Fruit fly (Drosophila melanogaster) whole organism, embryonic: ENCODE results near the gene CG16736.

Source experiments
- Bgb ChIP-seq: fragments of 200-800 bp; sonication (Bioruptor generic); IDR thresholded peaks from 2 replicates; pipeline ENCODE4 v1.3.6; 2022; ENCODE audit warnings: missing biosample characterization, missing genetic modification characterization; ENCODE audit not compliant: partially characterized antibody
- Bteb2 ChIP-seq: fragments of 200-800 bp; sonication (Bioruptor generic); optimal IDR thresholded peaks from 2 replicates; lab custom pipeline; 2016; ENCODE audit warnings: missing biosample characterization, missing genetic modification characterization
- CG10431 ChIP-seq: fragments of 200-800 bp; sonication (Bioruptor generic); optimal IDR thresholded peaks from 3 replicates; lab custom pipeline; 2018; ENCODE audit warnings: missing biosample characterization, mild to moderate bottlenecking, missing genetic modification characterization
- CG10543 ChIP-seq: fragments of 200-800 bp; sonication (Bioruptor generic); optimal IDR thresholded peaks from 3 replicates; lab custom pipeline; 2017; ENCODE audit warnings: missing biosample characterization, mild to moderate bottlenecking, missing genetic modification characterization, moderate library complexity
- CG11560 ChIP-seq: fragments of 200-800 bp; sonication (Bioruptor generic); IDR thresholded peaks from 3 replicates; pipeline ENCODE4 v1.3.6; 2022; ENCODE audit warnings: missing biosample characterization, missing genetic modification characterization
- CG12236 ChIP-seq: fragments of 200-800 bp; sonication (Bioruptor generic); optimal IDR thresholded peaks from 2 replicates; lab custom pipeline; 2016; ENCODE audit warnings: missing biosample characterization, missing genetic modification characterization
- CG12659 ChIP-seq: fragments of 200-800 bp; sonication (Bioruptor generic); optimal IDR thresholded peaks from 3 replicates; lab custom pipeline; 2017; ENCODE audit warnings: mild to moderate bottlenecking, missing biosample characterization, missing genetic modification reagents, missing genetic modification characterization
- CG13123 ChIP-seq: fragments of 200-800 bp; sonication (Bioruptor generic); optimal IDR thresholded peaks from 2 replicates; lab custom pipeline; 2016; ENCODE audit warnings: missing biosample characterization, missing genetic modification characterization
- CG13296 ChIP-seq: fragments of 200-800 bp; sonication (Bioruptor generic); optimal IDR thresholded peaks from 3 replicates; lab custom pipeline; 2018; ENCODE audit warnings: missing biosample characterization, mild to moderate bottlenecking, missing genetic modification characterization
- CG14710 ChIP-seq: fragments of 200-800 bp; sonication (Bioruptor generic); optimal IDR thresholded peaks from 3 replicates; lab custom pipeline; 2019; ENCODE audit warnings: missing biosample characterization, mild to moderate bottlenecking, missing genetic modification characterization, moderate library complexity
- CG15011 ChIP-seq: fragments of 200-800 bp; sonication (Bioruptor generic); optimal IDR thresholded peaks from 3 replicates; lab custom pipeline; 2018; ENCODE audit warnings: missing biosample characterization, mild to moderate bottlenecking, missing genetic modification characterization
- CG1647 ChIP-seq: fragments of 200-800 bp; sonication (Bioruptor generic); optimal IDR thresholded peaks from 3 replicates; lab custom pipeline; 2016; ENCODE audit warnings: missing biosample characterization, missing genetic modification characterization
- CG16815 ChIP-seq: fragments of 200-800 bp; sonication (Bioruptor generic); optimal IDR thresholded peaks from 3 replicates; lab custom pipeline; 2017; ENCODE audit warnings: missing biosample characterization, mild to moderate bottlenecking, missing genetic modification characterization
- CG17359 ChIP-seq: fragments of 200-800 bp; sonication (Bioruptor generic); optimal IDR thresholded peaks from 3 replicates; lab custom pipeline; 2018; ENCODE audit warnings: missing biosample characterization, mild to moderate bottlenecking, missing genetic modification characterization, moderate library complexity
- CG18599 ChIP-seq: fragments of 200-800 bp; sonication (Bioruptor generic); optimal IDR thresholded peaks from 3 replicates; lab custom pipeline; 2017; ENCODE audit warnings: missing biosample characterization, missing genetic modification characterization, mild to moderate bottlenecking, moderate library complexity, missing genetic modification reagents
- CG18619 ChIP-seq: fragments of 200-800 bp; sonication (Bioruptor generic); optimal IDR thresholded peaks from 3 replicates; lab custom pipeline; 2017; ENCODE audit warnings: missing biosample characterization, mild to moderate bottlenecking, missing genetic modification characterization
- CG31224 ChIP-seq: fragments of 200-800 bp; sonication (Bioruptor generic); IDR thresholded peaks from 2 replicates; pipeline ENCODE4 v1.3.6; 2022; ENCODE audit warnings: missing biosample characterization, missing genetic modification characterization
- CG31388 ChIP-seq: fragments of 200-800 bp; sonication (Bioruptor generic); optimal IDR thresholded peaks from 2 replicates; lab custom pipeline; 2016; ENCODE audit warnings: missing biosample characterization, missing genetic modification characterization
- CG32767 ChIP-seq: fragments of 200-800 bp; sonication (Bioruptor generic); IDR thresholded peaks from 2 replicates; pipeline ENCODE4 v1.3.6; 2022; ENCODE audit warnings: missing biosample characterization, missing genetic modification characterization
- CG33557 ChIP-seq: fragments of 200-800 bp; sonication (Bioruptor generic); optimal IDR thresholded peaks from 2 replicates; lab custom pipeline; 2019; ENCODE audit warnings: missing biosample characterization, mild to moderate bottlenecking, missing genetic modification characterization, moderate library complexity
- CG34224 ChIP-seq: fragments of 200-800 bp; sonication (Bioruptor generic); IDR thresholded peaks from 3 replicates; pipeline ENCODE4 v1.3.6; 2022; ENCODE audit warnings: missing biosample characterization, missing genetic modification characterization; ENCODE audit not compliant: partially characterized antibody
- CG4404 ChIP-seq: fragments of 200-800 bp; sonication (Bioruptor generic); IDR thresholded peaks from 2 replicates; pipeline ENCODE4 v1.3.6; 2022; ENCODE audit warnings: missing biosample characterization, missing genetic modification characterization
- CG6813 ChIP-seq: fragments of 200-800 bp; sonication (Bioruptor generic); optimal IDR thresholded peaks from 2 replicates; lab custom pipeline; 2017; ENCODE audit warnings: missing biosample characterization, missing genetic modification characterization, mild to moderate bottlenecking, moderate library complexity, missing genetic modification reagents
- CG6854 ChIP-seq: fragments of 200-800 bp; sonication (Bioruptor generic); optimal IDR thresholded peaks from 3 replicates; lab custom pipeline; 2017; ENCODE audit warnings: missing biosample characterization, mild to moderate bottlenecking, missing genetic modification characterization
- CG8765 ChIP-seq: fragments of 200-800 bp; sonication (Bioruptor generic); IDR thresholded peaks from 2 replicates; pipeline ENCODE4 v1.3.6; 2022; ENCODE audit warnings: missing biosample characterization, missing genetic modification characterization
- CG9797 ChIP-seq: fragments of 200-800 bp; sonication (Bioruptor generic); optimal IDR thresholded peaks from 3 replicates; lab custom pipeline; 2018; ENCODE audit warnings: missing biosample characterization, mild to moderate bottlenecking, missing genetic modification characterization
- CTCF ChIP-seq: fragments of 200-800 bp; sonication (Bioruptor generic); optimal IDR thresholded peaks from 2 replicates; lab custom pipeline; 2017; ENCODE audit warnings: missing biosample characterization, mild to moderate bottlenecking, missing genetic modification characterization, moderate library complexity
- Dad ChIP-seq: fragments of 200-800 bp; sonication (Bioruptor generic); optimal IDR thresholded peaks from 3 replicates; lab custom pipeline; 2016; ENCODE audit warnings: missing biosample characterization, missing genetic modification characterization
- HmgD ChIP-seq: fragments of 200-800 bp; sonication (Bioruptor generic); optimal IDR thresholded peaks from 3 replicates; lab custom pipeline; 2016; ENCODE audit warnings: missing biosample characterization, missing genetic modification characterization
- Jarid2 ChIP-seq: fragments of 200-800 bp; sonication (Bioruptor generic); optimal IDR thresholded peaks from 3 replicates; lab custom pipeline; 2017; ENCODE audit warnings: mild to moderate bottlenecking, missing biosample characterization, missing genetic modification reagents, missing genetic modification characterization
- Mad ChIP-seq: fragments of 200-800 bp; sonication (Bioruptor generic); optimal IDR thresholded peaks from 2 replicates; lab custom pipeline; 2016; ENCODE audit warnings: missing biosample characterization, missing genetic modification characterization
- Rfx ChIP-seq: fragments of 200-800 bp; sonication (Bioruptor generic); IDR thresholded peaks from 2 replicates; pipeline ENCODE4 v1.3.6; 2022; ENCODE audit warnings: missing biosample characterization, missing genetic modification characterization
- Taf1 ChIP-seq: fragments of 200-800 bp; sonication (Bioruptor generic); IDR thresholded peaks from 2 replicates; pipeline ENCODE4 v1.3.6; 2022; ENCODE audit warnings: missing biosample characterization, missing genetic modification characterization
- ap ChIP-seq: fragments of 200-800 bp; sonication (Bioruptor generic); IDR thresholded peaks from 2 replicates; pipeline ENCODE4 v1.3.6; 2022; ENCODE audit warnings: missing biosample characterization, missing genetic modification characterization
- cato ChIP-seq: fragments of 200-800 bp; sonication (Bioruptor generic); optimal IDR thresholded peaks from 2 replicates; lab custom pipeline; 2016; ENCODE audit warnings: missing biosample characterization, missing genetic modification characterization, borderline replicate concordance
- chm ChIP-seq: fragments of 200-800 bp; sonication (Bioruptor generic); IDR thresholded peaks from 2 replicates; pipeline ENCODE4 v1.3.6; 2022; ENCODE audit warnings: missing biosample characterization, missing genetic modification characterization
- da ChIP-seq: fragments of 200-800 bp; sonication (Bioruptor generic); optimal IDR thresholded peaks from 2 replicates; lab custom pipeline; 2016; ENCODE audit warnings: missing biosample characterization, missing genetic modification characterization
- dati ChIP-seq: fragments of 200-800 bp; sonication (Bioruptor generic); IDR thresholded peaks from 2 replicates; pipeline ENCODE4 v1.3.6; 2022; ENCODE audit warnings: missing biosample characterization, missing genetic modification characterization
- dysf ChIP-seq: fragments of 200-800 bp; sonication (Bioruptor generic); IDR thresholded peaks from 3 replicates; pipeline ENCODE4 v1.3.6; 2022; ENCODE audit warnings: missing biosample characterization, missing genetic modification characterization
- fd64A ChIP-seq: fragments of 200-800 bp; sonication (Bioruptor generic); optimal IDR thresholded peaks from 3 replicates; lab custom pipeline; 2018; ENCODE audit warnings: missing biosample characterization, mild to moderate bottlenecking, missing genetic modification characterization
- gsb-n ChIP-seq: fragments of 200-800 bp; sonication (Bioruptor generic); optimal IDR thresholded peaks from 3 replicates; lab custom pipeline; 2018; ENCODE audit warnings: missing biosample characterization, mild to moderate bottlenecking, missing genetic modification characterization
- ind ChIP-seq: fragments of 200-800 bp; sonication (Bioruptor generic); optimal IDR thresholded peaks from 3 replicates; lab custom pipeline; 2016; ENCODE audit warnings: missing biosample characterization, missing genetic modification characterization
- lilli ChIP-seq: fragments of 200-800 bp; sonication (Bioruptor generic); optimal IDR thresholded peaks from 3 replicates; lab custom pipeline; 2016; ENCODE audit warnings: missing biosample characterization, missing genetic modification characterization
- mirr ChIP-seq: fragments of 200-800 bp; sonication (Bioruptor generic); optimal IDR thresholded peaks from 3 replicates; lab custom pipeline; 2018; ENCODE audit warnings: missing biosample characterization, mild to moderate bottlenecking, missing genetic modification characterization
- odd ChIP-seq: fragments of 200-800 bp; sonication (Bioruptor generic); optimal IDR thresholded peaks from 2 replicates; lab custom pipeline; 2017; ENCODE audit warnings: missing biosample characterization, mild to moderate bottlenecking, missing genetic modification characterization
- onecut ChIP-seq: fragments of 200-800 bp; sonication (Bioruptor generic); IDR thresholded peaks from 2 replicates; pipeline ENCODE4 v1.3.6; 2022; ENCODE audit warnings: missing biosample characterization, missing genetic modification characterization
- org-1 ChIP-seq: fragments of 200-800 bp; sonication (Bioruptor generic); optimal IDR thresholded peaks from 2 replicates; lab custom pipeline; 2017; ENCODE audit warnings: missing biosample characterization, missing genetic modification characterization
- sens ChIP-seq: fragments of 200-800 bp; sonication (Bioruptor generic); peaks from one replicate; lab custom pipeline; 2016; ENCODE audit warnings: missing biosample characterization, missing genetic modification characterization
- seq ChIP-seq: fragments of 200-800 bp; sonication (Bioruptor generic); IDR thresholded peaks from 2 replicates; pipeline ENCODE4 v1.3.6; 2022; ENCODE audit warnings: missing biosample characterization, missing genetic modification characterization
- tin ChIP-seq: fragments of 200-800 bp; sonication (Bioruptor generic); optimal IDR thresholded peaks from 3 replicates; lab custom pipeline; 2016; ENCODE audit warnings: missing biosample characterization, missing genetic modification characterization
- usp ChIP-seq: fragments of >200 bp; optimal IDR thresholded peaks from 2 replicates; lab custom pipeline; 2017; ENCODE audit warnings: missing biosample characterization, missing genetic modification characterization
- zfh2 ChIP-seq: fragments of 200-800 bp; sonication (Bioruptor generic); optimal IDR thresholded peaks from 2 replicates; lab custom pipeline; 2016; ENCODE audit warnings: missing biosample characterization, missing genetic modification characterization

The CG16736 gene

DNA sequence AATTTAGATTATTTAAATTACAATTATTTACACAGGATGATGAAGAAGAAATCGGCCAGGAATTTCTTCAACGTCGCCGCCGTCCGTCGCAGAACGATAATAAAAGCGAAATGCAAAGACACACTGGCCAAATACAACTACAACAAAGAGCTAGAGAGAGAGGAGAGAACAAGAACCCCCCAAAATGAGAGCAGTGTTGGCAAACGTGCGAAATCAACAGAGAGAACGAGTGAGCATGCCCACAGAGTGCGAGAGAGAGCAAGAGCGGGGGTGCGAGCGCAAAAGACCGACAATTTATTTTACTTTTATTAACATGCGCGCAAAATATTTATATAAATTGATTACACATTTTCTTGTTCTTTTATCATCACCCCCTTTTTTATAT, 20.6 kb downstream of the CG16736 start (continued):
- TF ChIP-seq CG10431 (peak; percentile 30), cato (GFP tag; lab: Kevin White, UChicago) (no peak), CG10543 (GFP tag; lab: Kevin White, UChicago) (peak; percentile 50), onecut (GFP tag; lab: Robert Waterston, UW) (no peak; the same call in 1 of the 2 replicates), ind (GFP tag; lab: Kevin White, UChicago) (no peak), Mad (GFP tag; lab: Kevin White, UChicago) (no peak), Bgb (GFP tag; lab: Robert Waterston, UW) (no peak), CG9797 (GFP tag; lab: Kevin White, UChicago) (no peak), CG31388 (GFP tag; lab: Kevin White, UChicago) (no peak), chm (peak; percentile 63), CTCF (GFP tag; lab: Kevin White, UChicago) (peak; percentile 7), Taf1 (GFP tag; lab: Robert Waterston, UW) (no peak), org-1 (GFP tag; lab: Kevin White, UChicago) (no peak), CG33557 (GFP tag; lab: Kevin White, UChicago) (no peak), seq (GFP tag; lab: Robert Waterston, UW) (peak; percentile 71; the same call in 1 of the 2 replicates), da (GFP tag; lab: Kevin White, UChicago) (no peak), lilli (peak; percentile 23), HmgD (GFP tag; lab: Kevin White, UChicago) (no peak), CG31224 (GFP tag; lab: Robert Waterston, UW) (no peak), CG6813 (GFP tag; lab: Kevin White, UChicago) (no peak), CG13123 (GFP tag; lab: Kevin White, UChicago) (no peak), gsb-n (tag; lab: Kevin White, UChicago) (no peak), CG34224 (GFP tag; lab: Robert Waterston, UW) (peak; percentile 45; the same call in 1 of the 3 replicates), dati (GFP tag; lab: Robert Waterston, UW) (no peak), Dad (GFP tag; lab: Kevin White, UChicago) (no peak), CG32767 (GFP tag; lab: Robert Waterston, UW) (peak; percentile 29; the same call in 1 of the 2 replicates), CG12659 (no peak), Bteb2 (peak; percentile 3), tin (GFP tag; lab: Kevin White, UChicago) (peak; percentile 2), fd64A (GFP tag; lab: Kevin White, UChicago) (no peak), CG12236 (no peak), sens (GFP tag; lab: Kevin White, UChicago) (peak; percentile 80), CG18619 (GFP tag; lab: Kevin White, UChicago) (no peak), Rfx (GFP tag; lab: Robert Waterston, UW) (peak; percentile 18; the same call in 1 of the 2 replicates), usp (GFP tag; lab: Kevin White, UChicago) (no peak), dysf (GFP tag; lab: Robert Waterston, UW) (peak; percentile 16; the same call in 1 of the 3 replicates), Jarid2 (GFP tag; lab: Kevin White, UChicago) (no peak), odd (GFP tag; lab: Kevin White, UChicago) (peak; percentile 28), CG13296 (GFP tag; lab: Kevin White, UChicago) (peak; percentile 63), ap (no peak), CG11560 (no peak), zfh2 (GFP tag; lab: Kevin White, UChicago) (peak; percentile 9), CG8765 (GFP tag; lab: Robert Waterston, UW) (no peak), CG17359 (tag; lab: Kevin White, UChicago) (no peak), CG15011 (no peak), mirr (peak; percentile 34), CG6854 (GFP tag; lab: Kevin White, UChicago) (peak; percentile 50), CG18599 (GFP tag; lab: Kevin White, UChicago) (peak; percentile 52), CG16815 (no peak), CG1647 (GFP tag; lab: Kevin White, UChicago) (no peak), CG14710 (peak; percentile 78), CG4404 (GFP tag; lab: Robert Waterston, UW) (no peak)
